Worm (Caenorhabditis elegans): ENCODE results near the gene ulp-3.
A peak's percentile ranks its signal among the peaks of the same experiment; 100 is the strongest.

The ulp-3 gene

DNA sequence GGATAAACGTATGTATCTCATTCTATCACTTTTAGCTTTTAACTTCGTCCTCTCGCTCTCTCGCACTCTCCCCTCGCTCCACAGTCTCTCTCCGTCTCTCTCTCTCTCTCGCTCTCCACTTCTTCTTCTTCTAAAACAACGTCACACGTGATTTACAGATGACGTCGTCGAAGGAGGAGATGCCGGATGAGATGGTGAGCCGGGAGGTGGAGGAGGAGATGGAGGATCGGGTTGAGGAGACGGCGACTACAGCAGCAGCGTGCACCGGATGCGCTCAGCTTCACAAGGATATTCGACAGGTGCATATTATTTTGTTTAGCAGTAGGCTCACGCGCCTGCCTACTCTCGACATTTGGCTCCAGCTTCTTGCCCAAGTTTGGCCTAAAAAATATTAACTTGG is 45.6 kb upstream of the ulp-3 start, which contains the start of gene elt-6:
Gene elt-6 (plus strand): TSS at position 159 of the 400 bp plus-strand sequence.
- TF ChIP-seq attf-5 (GFP tag; optimal IDR thresholded peaks at IDR 0.05) (no peak), chd-7 (tag; optimal IDR thresholded peaks at IDR 0.05) (peak; percentile 15), zfh-2 (GFP tag; conservative IDR thresholded peaks at IDR 0.05) (peak; percentile 75), egrh-3 (GFP tag; IDR thresholded peaks at IDR 0.05) (0 out of 2 replicates have a peak, but pooled peaks have one; percentile 40), hmg-1.2 (GFP tag; IDR thresholded peaks at IDR 0.05) (peak; percentile 31; the same call in 1 of the 2 replicates)

DNA sequence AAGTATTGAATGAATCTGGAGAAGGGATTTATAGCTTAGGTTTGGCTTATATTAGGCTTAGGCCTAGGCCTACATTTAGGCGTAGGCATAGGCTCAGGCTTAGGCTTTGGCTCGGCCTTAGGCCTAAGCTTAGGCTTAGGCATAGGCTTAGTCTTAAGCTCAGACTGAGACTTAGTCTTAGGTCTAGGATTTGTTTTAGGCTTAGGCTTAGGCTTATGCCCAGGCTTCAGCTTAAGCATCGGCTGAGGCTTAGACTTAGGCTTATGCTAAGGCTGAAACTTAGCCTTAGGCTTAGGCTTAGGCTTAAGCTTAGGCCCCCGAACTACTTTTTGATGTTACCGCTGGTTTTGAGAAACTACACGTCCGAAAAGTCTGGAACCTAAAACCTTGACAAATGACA is 42.9 kb upstream of the ulp-3 start:
- TF ChIP-seq ceh-79 (tag; optimal IDR thresholded peaks at IDR 0.05): no peak
- TF ChIP-seq rcor-1 (GFP tag; IDR thresholded peaks at IDR 0.05): no peak
- TF ChIP-seq nhr-120 (GFP tag; IDR thresholded peaks at IDR 0.05): no peak
- TF ChIP-seq pbrm-1 (GFP tag; IDR thresholded peaks at IDR 0.05): no peak
- TF ChIP-seq F22D6.2 (tag; optimal IDR thresholded peaks at IDR 0.05): no peak
- TF ChIP-seq chd-7 (tag; optimal IDR thresholded peaks at IDR 0.05): no peak
- TF ChIP-seq F55B11.4 (tag; optimal IDR thresholded peaks at IDR 0.05; ENCODE audit: borderline replicate concordance, insufficient read depth): no peak
- TF ChIP-seq rpc-1 (optimal IDR thresholded peaks at IDR 0.05): no peak
- no peak for TF ChIP-seq rpc-1 (tag; optimal IDR thresholded peaks at IDR 0.05)
- TF ChIP-seq lag-1 (GFP tag; IDR thresholded peaks at IDR 0.05): no peak
- no peak for TF ChIP-seq F33H1.4 (GFP tag; IDR thresholded peaks at IDR 0.05)
- no peak for TF ChIP-seq madf-8 (GFP tag; conservative IDR thresholded peaks at IDR 0.05)
- no peak for TF ChIP-seq lin-35 (GFP tag; optimal IDR thresholded peaks at IDR 0.05)
- TF ChIP-seq sdz-38 (tag; optimal IDR thresholded peaks at IDR 0.05): no peak
- TF ChIP-seq nhr-179 (tag; optimal IDR thresholded peaks at IDR 0.05): no peak
- TF ChIP-seq F52B5.7 (tag; optimal IDR thresholded peaks at IDR 0.05): no peak
- no peak for TF ChIP-seq B0019.2 (GFP tag; conservative IDR thresholded peaks at IDR 0.05)

DNA sequence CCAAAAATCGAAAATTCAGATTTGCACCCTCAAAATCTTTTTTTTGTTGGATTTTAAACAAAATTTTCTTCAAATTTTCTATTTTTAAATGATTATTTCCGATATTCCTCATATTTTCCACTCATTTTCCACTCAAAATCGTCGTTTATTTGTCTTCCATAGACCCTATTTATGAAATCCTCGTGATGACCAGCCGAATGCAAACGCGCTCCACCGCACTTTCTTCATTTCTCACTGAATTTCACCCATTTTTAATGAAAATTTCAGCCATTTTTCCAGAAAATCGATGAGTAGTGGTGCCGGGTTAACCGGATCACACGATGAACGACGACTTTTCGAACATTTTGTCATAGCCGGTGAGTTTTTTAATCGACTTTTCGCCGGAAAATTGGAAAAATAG is 39.7 kb upstream of the ulp-3 start, which contains the start of gene denn-4:
Gene denn-4 (plus strand): TSS at position 280 of the 400 bp plus-strand sequence.
- TF ChIP-seq F23B12.7 (tag; optimal IDR thresholded peaks at IDR 0.05; ENCODE audit: insufficient read depth) (peak; percentile 1), ZK185.1 (tag; optimal IDR thresholded peaks at IDR 0.05; ENCODE audit: poor library complexity, severe bottlenecking) (no peak), attf-5 (GFP tag; optimal IDR thresholded peaks at IDR 0.05) (no peak), ceh-27 (GFP tag; optimal IDR thresholded peaks at IDR 0.05) (no peak), cebp-1 (GFP tag; IDR thresholded peaks at IDR 0.05) (no peak), cebp-1 (tag; optimal IDR thresholded peaks at IDR 0.05) (peak; percentile 21), snpc-1.3 (tag; optimal IDR thresholded peaks at IDR 0.05; ENCODE audit: insufficient read depth) (no peak), lin-54 (GFP tag; optimal IDR thresholded peaks at IDR 0.05) (no peak), nhr-179 (tag; optimal IDR thresholded peaks at IDR 0.05) (no peak), nhr-90 (tag; optimal IDR thresholded peaks at IDR 0.05) (no peak), ceh-100 (GFP tag; IDR thresholded peaks at IDR 0.05) (no peak), mcd-1 (GFP tag; IDR thresholded peaks at IDR 0.05) (peak; percentile 89), F55B11.4 (tag; optimal IDR thresholded peaks at IDR 0.05; ENCODE audit: borderline replicate concordance, insufficient read depth) (no peak), unc-130 (GFP tag; optimal IDR thresholded peaks at IDR 0.05) (no peak), sptf-2 (GFP tag; optimal IDR thresholded peaks at IDR 0.05) (no peak)

DNA sequence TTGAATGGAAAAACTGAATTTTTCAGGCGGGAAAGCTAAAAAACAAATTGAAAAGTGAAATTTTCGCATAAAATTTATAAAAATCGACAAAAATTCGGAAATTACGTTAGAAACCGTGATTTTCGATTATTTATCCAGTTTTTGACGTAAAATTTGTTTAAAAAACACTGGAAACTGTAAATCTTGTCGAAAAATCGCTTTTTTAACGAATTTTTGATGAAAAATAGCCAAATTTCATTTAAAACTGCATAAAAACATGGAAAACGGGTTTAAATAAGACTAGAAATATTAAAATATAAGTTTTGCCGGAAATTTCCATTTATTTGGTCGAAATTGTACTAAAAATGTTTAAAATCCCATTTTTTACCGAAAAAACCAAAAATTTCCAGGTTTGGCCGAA is 39.3 kb upstream of the ulp-3 start:
- no peak for TF ChIP-seq C17E4.6 (GFP tag; IDR thresholded peaks at IDR 0.05)
- TF ChIP-seq nhr-90 (tag; optimal IDR thresholded peaks at IDR 0.05): no peak
- no peak for TF ChIP-seq gei-17 (GFP tag; optimal IDR thresholded peaks at IDR 0.05)
- no peak for TF ChIP-seq madf-3 (GFP tag; IDR thresholded peaks at IDR 0.05)
- no peak for TF ChIP-seq ccch-3 (GFP tag; optimal IDR thresholded peaks at IDR 0.05)
- TF ChIP-seq tbp1 (GFP tag; optimal IDR thresholded peaks at IDR 0.05): no peak
- TF ChIP-seq snpc-3.4 (tag; optimal IDR thresholded peaks at IDR 0.05): no peak
- TF ChIP-seq madf-10 (tag; optimal IDR thresholded peaks at IDR 0.05): no peak
- no peak for TF ChIP-seq attf-5 (GFP tag; optimal IDR thresholded peaks at IDR 0.05)
- no peak for TF ChIP-seq aptf-3 (GFP tag; IDR thresholded peaks at IDR 0.05)
- no peak for TF ChIP-seq zfh-2 (GFP tag; conservative IDR thresholded peaks at IDR 0.05)
- no peak for TF ChIP-seq cebp-2 (GFP tag; IDR thresholded peaks at IDR 0.05)
- TF ChIP-seq nfya-2 (GFP tag; IDR thresholded peaks at IDR 0.05): no peak
- no peak for TF ChIP-seq let-526 (GFP tag; IDR thresholded peaks at IDR 0.05)
- no peak for TF ChIP-seq Y79H2A.3 (GFP tag; conservative IDR thresholded peaks at IDR 0.05)
- TF ChIP-seq attf-3 (GFP tag; conservative IDR thresholded peaks at IDR 0.05): no peak
